Fruit fly (Drosophila melanogaster) whole organism, prepupa: ENCODE data around the gene CG15445.

ENCODE experiments used
- CG11762 ChIP-seq: fragments of 200-800 bp; sonication (Bioruptor generic); optimal IDR thresholded peaks from 3 replicates; lab custom pipeline; 2016; ENCODE audit warnings: missing biosample characterization, missing genetic modification characterization; ENCODE audit not compliant: insufficient read depth
- CG16779 ChIP-seq: fragments of 200-800 bp; sonication (Bioruptor generic); optimal IDR thresholded peaks from 3 replicates; lab custom pipeline; 2017; ENCODE audit warnings: missing biosample characterization, mild to moderate bottlenecking, missing genetic modification characterization
- CG3032 ChIP-seq: fragments of 200-800 bp; optimal IDR thresholded peaks from 2 replicates; lab custom pipeline; 2019; ENCODE audit warnings: missing biosample characterization, mild to moderate bottlenecking, missing genetic modification characterization, moderate library complexity
- CG6808 ChIP-seq: fragments of 200-800 bp; sonication (Bioruptor generic); optimal IDR thresholded peaks from 3 replicates; lab custom pipeline; 2017; ENCODE audit warnings: missing biosample characterization, missing genetic modification characterization, mild to moderate bottlenecking, moderate library complexity, missing genetic modification reagents
- CG9139 ChIP-seq: fragments of 200-800 bp; sonication (Bioruptor generic); optimal IDR thresholded peaks from 3 replicates; lab custom pipeline; 2017; ENCODE audit warnings: missing biosample characterization, mild to moderate bottlenecking, missing genetic modification characterization
- Hr39 ChIP-seq: fragments of 200-800 bp; sonication (Bioruptor generic); optimal IDR thresholded peaks from 2 replicates; lab custom pipeline; 2016; ENCODE audit warnings: missing biosample characterization, missing genetic modification characterization
- Met ChIP-seq: fragments of 200-800 bp; sonication (Bioruptor generic); optimal IDR thresholded peaks from 3 replicates; lab custom pipeline; 2016; ENCODE audit warnings: missing biosample characterization, missing genetic modification characterization
- eg ChIP-seq: fragments of 200-800 bp; sonication (Bioruptor generic); IDR thresholded peaks from 3 replicates; pipeline ENCODE4 v1.3.6; 2022; ENCODE audit warnings: missing biosample characterization, missing genetic modification characterization
- net ChIP-seq: fragments of 200-800 bp; sonication (Bioruptor generic); optimal IDR thresholded peaks from 3 replicates; lab custom pipeline; 2016; ENCODE audit warnings: missing biosample characterization, missing genetic modification characterization
- salr ChIP-seq, 2 experiments: fragments of 200-800 bp; sonication (Bioruptor generic); optimal IDR thresholded peaks; 3 replicates each; lab custom pipeline; 2016 to 2018; ENCODE audit warnings: missing biosample characterization in 2 of 2, missing genetic modification characterization in 2 of 2, mild to moderate bottlenecking in 1 of 2

DNA sequence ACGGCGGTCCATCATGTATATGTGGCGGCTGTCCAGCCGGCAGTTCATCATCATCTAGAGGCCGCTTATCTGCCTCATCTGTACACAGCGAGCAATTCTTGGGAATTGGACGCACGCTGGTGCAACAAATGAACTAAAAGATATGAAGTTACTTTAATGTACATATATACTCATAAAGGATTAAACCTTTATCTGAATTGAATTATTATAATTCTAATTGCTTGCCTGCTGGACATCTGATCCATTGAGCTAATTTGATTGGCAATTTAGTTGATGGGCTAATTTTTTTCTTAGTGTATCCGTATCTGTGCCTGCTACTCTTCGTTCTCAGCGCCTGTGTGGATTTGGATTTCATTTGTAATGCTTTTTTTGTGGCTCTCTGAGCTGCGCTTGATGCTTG, 44.0 kb upstream of the CG15445 start:
- TF ChIP-seq CG16779 (tag; lab: Kevin White, UChicago) (peak; percentile 81), Met (peak; percentile 85), CG11762 (GFP tag; lab: Kevin White, UChicago) (peak; percentile 82), Hr39 (GFP tag; lab: Kevin White, UChicago) (peak; percentile 80), CG6808 (peak; percentile 90), CG3032 (tag; lab: Kevin White, UChicago) (peak; percentile 87), net (GFP tag; lab: Kevin White, UChicago) (peak; percentile 89), CG9139 (GFP tag; lab: Kevin White, UChicago) (peak; percentile 76), eg (GFP tag; lab: Robert Waterston, UW) (peak; percentile 90), salr (GFP tag; optimal IDR thresholded peaks at IDR 0.05; lab: Kevin White, UChicago) (peak; percentile 72 to 75)
